In the genomic region with DNA sequence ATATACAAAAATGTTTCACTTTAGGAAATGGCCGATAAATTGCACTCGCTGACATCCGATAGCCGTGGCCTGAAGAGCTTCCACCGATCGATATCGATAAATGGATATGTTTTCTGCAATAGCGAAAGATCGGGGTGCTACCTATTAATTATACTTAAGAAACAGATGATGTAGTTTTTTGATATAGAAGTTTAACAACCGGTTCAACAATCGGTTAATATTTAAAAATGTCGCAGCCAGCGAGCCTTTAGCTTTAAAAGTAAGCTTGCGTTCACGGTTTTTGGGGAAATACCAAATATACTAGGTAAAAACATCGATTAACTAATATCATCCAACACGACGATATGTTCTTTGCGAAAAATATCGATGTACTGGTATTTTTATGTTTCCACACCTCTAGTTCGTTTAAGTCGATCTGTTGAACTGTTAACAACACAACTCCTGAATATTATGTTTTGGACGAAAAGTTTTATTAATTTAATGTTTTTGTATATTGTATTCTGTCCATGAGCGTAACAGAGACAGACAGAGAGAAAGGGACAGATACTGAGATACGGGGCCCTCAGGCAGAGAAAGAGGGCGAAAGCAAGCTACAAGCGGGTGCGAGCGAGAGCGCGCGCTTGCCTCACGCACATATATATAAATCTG, we compare ENCODE assay signal across 2 fruit fly cellular contexts.
A peak's percentile ranks its signal among the peaks of the same experiment; 100 is the strongest.
TF ChIP-seq lines count a peak whose summit lies in the region.

TSS of gene Dredd (minus strand) at position 51 of the 648 bp plus-strand sequence.

TF ChIP-seq in whole organism, embryonic, 481 proteins besides CTCF, POLR2A, EP300 and RAD21 (continued from another document and continues in another):
- TF ChIP-seq ci (GFP tag; IDR thresholded peaks at IDR 0.05; lab: Robert Waterston, UW) (no peak), Dek (tag; optimal IDR thresholded peaks at IDR 0.05; lab: Kevin White, UChicago) (no peak), disco-r (GFP tag; optimal IDR thresholded peaks at IDR 0.05; lab: Kevin White, UChicago) (no peak), CG12104 (GFP tag; optimal IDR thresholded peaks at IDR 0.05; lab: Kevin White, UChicago) (no peak), schlank (tag; optimal IDR thresholded peaks at IDR 0.05; lab: Kevin White, UChicago) (no peak), CG6813 (GFP tag; optimal IDR thresholded peaks at IDR 0.05; lab: Kevin White, UChicago) (no peak), CG7786 (GFP tag; optimal IDR thresholded peaks at IDR 0.05; lab: Kevin White, UChicago) (no peak), CG32767 (GFP tag; IDR thresholded peaks at IDR 0.05; lab: Robert Waterston, UW) (no peak; the same call in 1 of the 2 replicates), Doc2 (GFP tag; IDR thresholded peaks at IDR 0.05; lab: Robert Waterston, UW) (no peak), MTF-1 (GFP tag; optimal IDR thresholded peaks at IDR 0.05; lab: Kevin White, UChicago; ENCODE audit: borderline replicate concordance) (no peak), Kr (GFP tag; optimal IDR thresholded peaks at IDR 0.05; lab: Kevin White, UChicago) (no peak), gce (GFP tag; IDR thresholded peaks at IDR 0.05; lab: Robert Waterston, UW) (no peak), eyg (GFP tag; optimal IDR thresholded peaks at IDR 0.05; lab: Kevin White, UChicago) (no peak), Oaz (GFP tag; IDR thresholded peaks at IDR 0.05; lab: Robert Waterston, UW) (no peak), Dip2 (GFP tag; IDR thresholded peaks at IDR 0.05; lab: Robert Waterston, UW) (no peak), chif (GFP tag; optimal IDR thresholded peaks at IDR 0.05; lab: Kevin White, UChicago) (no peak), CG31365 (tag; optimal IDR thresholded peaks at IDR 0.05; lab: Kevin White, UChicago) (no peak), CG8388 (GFP tag; optimal IDR thresholded peaks at IDR 0.05; lab: Kevin White, UChicago) (no peak), Neu2 (GFP tag; optimal IDR thresholded peaks at IDR 0.05; lab: Kevin White, UChicago; ENCODE audit: borderline replicate concordance) (peak; percentile 22), BtbVII (GFP tag; optimal IDR thresholded peaks at IDR 0.05; lab: Kevin White, UChicago) (peak; percentile 48), cad (GFP tag; optimal IDR thresholded peaks at IDR 0.05; lab: Kevin White, UChicago) (no peak), H15 (GFP tag; IDR thresholded peaks at IDR 0.05; lab: Robert Waterston, UW) (no peak), gt (GFP tag; IDR thresholded peaks at IDR 0.05; lab: Robert Waterston, UW) (no peak), Scr (GFP tag; IDR thresholded peaks at IDR 0.05; lab: Robert Waterston, UW; ENCODE audit: partially characterized antibody) (peak; percentile 92), CG2889 (GFP tag; IDR thresholded peaks at IDR 0.05; lab: Robert Waterston, UW) (no peak), CG15514 (GFP tag; optimal IDR thresholded peaks at IDR 0.05; lab: Kevin White, UChicago) (peak; percentile 61), kah (GFP tag; optimal IDR thresholded peaks at IDR 0.05; lab: Kevin White, UChicago) (no peak), CG5245 (GFP tag; optimal IDR thresholded peaks at IDR 0.05; lab: Kevin White, UChicago) (no peak), ash1 (GFP tag; optimal IDR thresholded peaks at IDR 0.05; lab: Kevin White, UChicago) (no peak), Hr51 (GFP tag; optimal IDR thresholded peaks at IDR 0.05; lab: Kevin White, UChicago) (no peak), tup (GFP tag; optimal IDR thresholded peaks at IDR 0.05; lab: Kevin White, UChicago) (no peak), Blimp-1 (GFP tag; optimal IDR thresholded peaks at IDR 0.05; lab: Kevin White, UChicago) (no peak), p53 (GFP tag; optimal IDR thresholded peaks at IDR 0.05; lab: Kevin White, UChicago) (no peak), mld (GFP tag; IDR thresholded peaks at IDR 0.05; lab: Robert Waterston, UW; ENCODE audit: partially characterized antibody) (peak; percentile 78; the same call in 2 of the 3 replicates), Vsx1 (GFP tag; optimal IDR thresholded peaks at IDR 0.05; lab: Kevin White, UChicago) (no peak), dpn (GFP tag; optimal IDR thresholded peaks at IDR 0.05; lab: Kevin White, UChicago) (no peak), nmo (GFP tag; optimal IDR thresholded peaks at IDR 0.05; lab: Kevin White, UChicago) (peak; percentile 26), Meics (GFP tag; optimal IDR thresholded peaks at IDR 0.05; lab: Kevin White, UChicago) (no peak), twi (tag; optimal IDR thresholded peaks at IDR 0.05; lab: Kevin White, UChicago) (no peak), CG9727 (GFP tag; optimal IDR thresholded peaks at IDR 0.05; lab: Kevin White, UChicago) (peak; percentile 2), Myb (GFP tag; optimal IDR thresholded peaks at IDR 0.05; lab: Kevin White, UChicago) (peak; percentile 24), sim (GFP tag; IDR thresholded peaks at IDR 0.05; lab: Robert Waterston, UW) (no peak), CG30431 (GFP tag; optimal IDR thresholded peaks at IDR 0.05; lab: Kevin White, UChicago) (no peak), D (optimal IDR thresholded peaks at IDR 0.05; lab: Kevin White, UChicago) (no peak), D (GFP tag; optimal IDR thresholded peaks at IDR 0.05; lab: Kevin White, UChicago) (no peak), Poxn (GFP tag; IDR thresholded peaks at IDR 0.05; lab: Robert Waterston, UW) (no peak), Dfd (GFP tag; optimal IDR thresholded peaks at IDR 0.05; lab: Kevin White, UChicago) (no peak), CkIIα-i1 (GFP tag; IDR thresholded peaks at IDR 0.05; lab: Robert Waterston, UW) (no peak), Asciz (GFP tag; optimal IDR thresholded peaks at IDR 0.05; lab: Kevin White, UChicago) (no peak), NK7.1 (GFP tag; optimal IDR thresholded peaks at IDR 0.05; lab: Kevin White, UChicago) (no peak), crp (GFP tag; optimal IDR thresholded peaks at IDR 0.05; lab: Kevin White, UChicago) (no peak), Ets97D (GFP tag; optimal IDR thresholded peaks at IDR 0.05; lab: Kevin White, UChicago) (peak; percentile 80), CG10654 (GFP tag; optimal IDR thresholded peaks at IDR 0.05; lab: Kevin White, UChicago) (no peak), Elba2 (GFP tag; optimal IDR thresholded peaks at IDR 0.05; lab: Kevin White, UChicago) (no peak), CG14014 (GFP tag; IDR thresholded peaks at IDR 0.05; lab: Robert Waterston, UW) (peak; percentile 11; the same call in 1 of the 2 replicates), ro (GFP tag; IDR thresholded peaks at IDR 0.05; lab: Robert Waterston, UW) (no peak), so (GFP tag; IDR thresholded peaks at IDR 0.05; lab: Robert Waterston, UW) (no peak), NFAT (GFP tag; IDR thresholded peaks at IDR 0.05; lab: Robert Waterston, UW) (no peak), Deaf1 (tag; optimal IDR thresholded peaks at IDR 0.05; lab: Kevin White, UChicago) (no peak), CG15601 (tag; optimal IDR thresholded peaks at IDR 0.05; lab: Kevin White, UChicago) (no peak), CG31441 (GFP tag; IDR thresholded peaks at IDR 0.05; lab: Robert Waterston, UW) (peak; percentile 44; the same call in 1 of the 2 replicates), CG18599 (GFP tag; optimal IDR thresholded peaks at IDR 0.05; lab: Kevin White, UChicago) (no peak), her (GFP tag; optimal IDR thresholded peaks at IDR 0.05; lab: Kevin White, UChicago) (no peak), cg (GFP tag; optimal IDR thresholded peaks at IDR 0.05; lab: Kevin White, UChicago) (peak; percentile 42)

TF ChIP-seq in whole organism, prepupa, 60 proteins besides CTCF, POLR2A, EP300 and RAD21 (continued from another document):
- TF ChIP-seq CG1621 (tag; optimal IDR thresholded peaks at IDR 0.05; lab: Kevin White, UChicago), result no peak
- TF ChIP-seq ss (GFP tag; optimal IDR thresholded peaks at IDR 0.05; lab: Kevin White, UChicago), result peak in 1 of 2 experiments; percentile 27
- no peak for TF ChIP-seq Sox15 (GFP tag; optimal IDR thresholded peaks at IDR 0.05; lab: Kevin White, UChicago)
- TF ChIP-seq CG11294 (GFP tag; IDR thresholded peaks at IDR 0.05; lab: Robert Waterston, UW), result no peak
- no peak for TF ChIP-seq acj6 (GFP tag; optimal IDR thresholded peaks at IDR 0.05; lab: Kevin White, UChicago)
- TF ChIP-seq CG10669 (GFP tag; optimal IDR thresholded peaks at IDR 0.05; lab: Kevin White, UChicago), result no peak
- peak; percentile 14 for TF ChIP-seq topi (GFP tag; optimal IDR thresholded peaks at IDR 0.05; lab: Kevin White, UChicago)
- no peak for TF ChIP-seq CG6792 (GFP tag; optimal IDR thresholded peaks at IDR 0.05; lab: Kevin White, UChicago)
- no peak for TF ChIP-seq CG11902 (GFP tag; optimal IDR thresholded peaks at IDR 0.05; lab: Kevin White, UChicago)
- no peak for TF ChIP-seq CG4318 (GFP tag; optimal IDR thresholded peaks at IDR 0.05; lab: Kevin White, UChicago)
- no peak for TF ChIP-seq Hr4 (GFP tag; optimal IDR thresholded peaks at IDR 0.05; lab: Kevin White, UChicago)
- no peak for TF ChIP-seq Lpt (GFP tag; optimal IDR thresholded peaks at IDR 0.05; lab: Kevin White, UChicago)
- no peak for TF ChIP-seq dac (GFP tag; optimal IDR thresholded peaks at IDR 0.05; lab: Kevin White, UChicago)
